Fruit fly (Drosophila melanogaster) whole organism, wandering third instar larva: ENCODE data around the gene CG17806.

ENCODE experiments used
- Abd-B ChIP-seq: fragments of >200 bp; optimal IDR thresholded peaks from 2 replicates; lab custom pipeline; 2017; ENCODE audit warnings: missing biosample characterization, missing genetic modification characterization
- CG9705 ChIP-seq: fragments of 200-800 bp; sonication (Bioruptor generic); optimal IDR thresholded peaks from 2 replicates; lab custom pipeline; 2018; ENCODE audit warnings: missing biosample characterization, mild to moderate bottlenecking, missing genetic modification characterization
- CrebA ChIP-seq: fragments of 200-800 bp; sonication (Bioruptor generic); optimal IDR thresholded peaks from 2 replicates; lab custom pipeline; 2016; ENCODE audit warnings: missing biosample characterization, mild to moderate bottlenecking, missing genetic modification characterization, borderline replicate concordance
- Dif ChIP-seq: fragments of 200-275, 200-300 bp; sonication (Bioruptor generic); optimal IDR thresholded peaks from 2 replicates; lab custom pipeline; 2018; ENCODE audit warnings: missing biosample characterization, missing genetic modification characterization; ENCODE audit not compliant: partially characterized antibody
- GATAd ChIP-seq: sonication (Bioruptor generic); optimal IDR thresholded peaks from 2 replicates; lab custom pipeline; 2016; ENCODE audit warnings: missing biosample characterization, missing genetic modification characterization
- HLH106 ChIP-seq: fragments of 200-800 bp; optimal IDR thresholded peaks from 3 replicates; lab custom pipeline; 2019; ENCODE audit warnings: missing biosample characterization, mild to moderate bottlenecking, missing genetic modification characterization, moderate library complexity
- Hnf4 ChIP-seq: fragments of 200-800 bp; sonication (Bioruptor generic); optimal IDR thresholded peaks from 2 replicates; lab custom pipeline; 2016; ENCODE audit warnings: missing biosample characterization, mild to moderate bottlenecking, missing genetic modification characterization
- Hr83 ChIP-seq: fragments of 200-300 bp; sonication (Bioruptor generic); optimal IDR thresholded peaks from 2 replicates; lab custom pipeline; 2016; ENCODE audit warnings: missing biosample characterization, mild to moderate bottlenecking, missing genetic modification characterization, moderate library complexity; ENCODE audit not compliant: poor library complexity, severe bottlenecking
- Jra ChIP-seq: sonication (Bioruptor generic); optimal IDR thresholded peaks from 2 replicates; lab custom pipeline; 2016; ENCODE audit warnings: missing biosample characterization, missing genetic modification characterization
- Rel ChIP-seq, 2 experiments: fragments of 200-800 bp; sonication (Bioruptor generic) in 1 of 2; optimal IDR thresholded peaks; 2 replicates in 1 of 2; 3 replicates in 1 of 2; lab custom pipeline; 2016 to 2019; ENCODE audit warnings: mild to moderate bottlenecking in 2 of 2, missing biosample characterization in 2 of 2, missing genetic modification characterization in 2 of 2, moderate library complexity in 1 of 2
- Sp1 ChIP-seq: fragments of 200-800 bp; sonication (Bioruptor generic); optimal IDR thresholded peaks from 3 replicates; lab custom pipeline; 2019; ENCODE audit warnings: missing biosample characterization, mild to moderate bottlenecking, missing genetic modification characterization, moderate library complexity
- Vsx2 ChIP-seq: fragments of 200-300, 225-300 bp; sonication (Bioruptor generic); optimal IDR thresholded peaks from 2 replicates; lab custom pipeline; 2018; ENCODE audit warnings: missing biosample characterization, missing genetic modification characterization; ENCODE audit not compliant: partially characterized antibody
- br ChIP-seq: fragments of 200-800 bp; sonication (Bioruptor generic); optimal IDR thresholded peaks from 2 replicates; lab custom pipeline; 2016; ENCODE audit warnings: missing biosample characterization, missing genetic modification characterization
- dl ChIP-seq, 2 experiments: fragments of 175-275, 200-275 bp in 1 of 2; fragments of 200-275 bp in 1 of 2; sonication (Bioruptor generic); optimal IDR thresholded peaks; lab custom pipeline; 2018; ENCODE audit warnings: mild to moderate bottlenecking in 2 of 2, missing biosample characterization in 2 of 2, missing genetic modification characterization in 2 of 2, moderate library complexity in 2 of 2; ENCODE audit not compliant: partially characterized antibody in 2 of 2, insufficient read depth in 1 of 2
- dmrt93B ChIP-seq: fragments of 200-800 bp; sonication (Bioruptor generic); optimal IDR thresholded peaks from 2 replicates; lab custom pipeline; 2018; ENCODE audit warnings: missing biosample characterization, mild to moderate bottlenecking, missing genetic modification characterization
- dsf ChIP-seq: sonication (Bioruptor generic); optimal IDR thresholded peaks from 2 replicates; lab custom pipeline; 2016; ENCODE audit warnings: missing biosample characterization, missing genetic modification characterization, borderline replicate concordance
- ey ChIP-seq: fragments of 200-800 bp; sonication (Bioruptor generic); optimal IDR thresholded peaks from 2 replicates; lab custom pipeline; 2016; ENCODE audit warnings: missing biosample characterization, missing genetic modification characterization
- foxo ChIP-seq, 2 experiments: fragments of 200-800 bp; sonication (Bioruptor generic); optimal IDR thresholded peaks; 2 replicates in 1 of 2; 3 replicates in 1 of 2; lab custom pipeline; 2016 to 2017; ENCODE audit warnings: missing biosample characterization in 2 of 2, missing genetic modification characterization in 2 of 2
- fru ChIP-seq: fragments of 200-800 bp; sonication (Bioruptor generic); optimal IDR thresholded peaks from 3 replicates; lab custom pipeline; 2016; ENCODE audit warnings: missing biosample characterization, mild to moderate bottlenecking, missing genetic modification characterization
- h ChIP-seq: fragments of 200-800 bp; sonication (Bioruptor generic); optimal IDR thresholded peaks from 3 replicates; lab custom pipeline; 2016; ENCODE audit warnings: missing biosample characterization, mild to moderate bottlenecking, missing genetic modification characterization
- jim ChIP-seq: fragments of 175-275, 200-325 bp; sonication (Bioruptor generic); optimal IDR thresholded peaks from 2 replicates; lab custom pipeline; 2016; ENCODE audit warnings: missing biosample characterization, mild to moderate bottlenecking, missing genetic modification characterization
- pan ChIP-seq: fragments of >200 bp; optimal IDR thresholded peaks from 2 replicates; lab custom pipeline; 2017
- psq ChIP-seq: fragments of 200-800 bp; sonication (Bioruptor generic); optimal IDR thresholded peaks from 3 replicates; lab custom pipeline; 2017; ENCODE audit warnings: missing biosample characterization, mild to moderate bottlenecking, missing genetic modification characterization, moderate library complexity
- rgr ChIP-seq: fragments of 200-800 bp; sonication (Bioruptor generic); optimal IDR thresholded peaks from 3 replicates; lab custom pipeline; 2016; ENCODE audit warnings: missing biosample characterization, mild to moderate bottlenecking, missing genetic modification characterization
- sage ChIP-seq: fragments of 200-800 bp; sonication (Bioruptor generic); optimal IDR thresholded peaks from 2 replicates; lab custom pipeline; 2016; ENCODE audit warnings: missing biosample characterization, mild to moderate bottlenecking, missing genetic modification characterization
- sv ChIP-seq: fragments of 200-800 bp; sonication (Bioruptor generic); optimal IDR thresholded peaks from 3 replicates; lab custom pipeline; 2016; ENCODE audit warnings: missing biosample characterization, missing genetic modification characterization
- tai ChIP-seq: sonication (Bioruptor generic); optimal IDR thresholded peaks from 2 replicates; lab custom pipeline; 2016; ENCODE audit warnings: missing biosample characterization, missing genetic modification characterization
- usp ChIP-seq: fragments of >200 bp; optimal IDR thresholded peaks from 2 replicates; lab custom pipeline; 2017; ENCODE audit warnings: missing biosample characterization, missing genetic modification characterization
- woc ChIP-seq: sonication (Bioruptor generic); optimal IDR thresholded peaks from 2 replicates; lab custom pipeline; 2016; ENCODE audit warnings: missing biosample characterization, mild to moderate bottlenecking, missing genetic modification characterization

Gene CG17806

DNA sequence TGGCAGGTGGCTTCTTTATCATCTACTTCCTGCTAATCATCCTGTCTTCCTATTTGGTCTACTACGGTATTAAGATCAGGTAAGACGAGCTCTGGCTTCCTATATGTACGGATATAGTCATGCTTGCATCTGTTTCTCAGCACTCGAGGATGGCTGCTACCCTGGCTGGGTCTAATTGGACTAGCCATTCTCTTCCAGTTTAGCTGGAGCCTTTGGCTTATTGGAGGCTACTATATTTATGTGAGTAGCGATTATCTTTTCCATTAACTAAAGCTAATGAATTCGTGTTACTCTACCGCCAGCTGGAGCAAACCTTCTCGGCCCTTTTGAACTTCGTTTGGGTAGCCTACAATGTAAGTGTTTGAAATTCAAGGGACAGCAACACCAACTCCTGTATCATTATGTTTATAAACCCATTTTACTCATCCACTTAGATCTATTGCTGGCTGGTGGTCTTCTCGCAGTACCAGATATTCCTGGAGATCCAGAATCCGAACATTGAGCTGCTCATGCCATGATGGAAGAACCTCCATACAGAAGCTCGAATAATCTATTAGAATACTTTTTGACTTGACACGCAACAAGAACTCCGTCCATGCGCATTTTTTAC, 7.4 kb downstream of the CG17806 start:
- TF ChIP-seq rgr (GFP tag; lab: Kevin White, UChicago) (no peak), psq (GFP tag; lab: Kevin White, UChicago) (no peak), pan (lab: Kevin White, UChicago) (no peak), Dif (GFP tag; lab: Kevin White, UChicago) (no peak), dsf (no peak), CrebA (GFP tag; lab: Kevin White, UChicago) (no peak), Sp1 (no peak), Hnf4 (no peak), foxo (GFP tag; optimal IDR thresholded peaks at IDR 0.05; lab: Kevin White, UChicago) (no peak), sage (GFP tag; lab: Kevin White, UChicago) (no peak), GATAd (GFP tag; lab: Kevin White, UChicago) (no peak), dmrt93B (GFP tag; lab: Kevin White, UChicago) (no peak), usp (GFP tag; lab: Kevin White, UChicago) (no peak), Rel (GFP tag; optimal IDR thresholded peaks at IDR 0.05; lab: Kevin White, UChicago) (no peak), Rel (tag; optimal IDR thresholded peaks at IDR 0.05; lab: Kevin White, UChicago) (no peak), woc (GFP tag; lab: Kevin White, UChicago) (no peak), jim (GFP tag; lab: Kevin White, UChicago) (no peak)
- TF ChIP-seq, all 38 proteins: peak for 0

- TF ChIP-seq Hr83 (GFP tag; lab: Kevin White, UChicago) (no peak), sv (GFP tag; lab: Kevin White, UChicago) (no peak)
Measured at dm6 chr3R:17795075-17795420, 8.0 kb downstream of the CG17806 start, which contains the start of gene pasi1. Gene pasi1 (plus strand): TSS chr3R:17795075.

DNA sequence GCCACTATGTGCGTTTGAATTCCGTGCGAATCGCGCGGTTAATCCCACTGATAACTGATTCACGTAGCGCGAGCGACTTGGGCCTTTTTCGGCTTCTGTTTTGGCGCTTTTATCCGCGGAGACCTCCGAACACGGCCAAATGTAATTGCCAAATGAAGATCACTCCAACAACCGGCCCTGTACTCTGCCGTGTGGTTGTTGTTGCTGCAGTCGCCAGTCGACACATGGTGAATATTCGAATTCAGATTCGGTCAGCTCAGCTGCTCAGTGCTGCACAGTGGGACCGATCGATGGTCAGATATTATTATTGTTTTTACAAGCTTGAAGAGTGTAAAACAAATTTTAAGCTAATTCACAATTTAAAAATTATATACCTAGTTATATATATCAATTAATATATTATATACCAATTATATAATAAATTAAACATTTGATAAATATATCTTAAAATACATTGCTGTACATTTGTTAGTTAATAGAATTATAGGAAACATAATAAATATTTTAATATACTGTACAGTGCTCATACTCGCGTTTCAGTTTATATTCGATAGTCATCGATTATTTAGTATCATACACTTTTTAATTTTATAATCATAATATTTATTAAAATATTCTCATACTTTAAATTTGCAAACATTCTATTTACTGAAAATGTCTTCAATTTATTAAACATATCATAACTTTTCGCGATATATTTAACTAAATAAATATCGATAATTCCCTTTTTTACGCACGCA, 8.6 kb downstream of the CG17806 start, which contains the start of gene CG43102:
CG43102 (minus strand) TSS at position 156 of the 740 bp plus-strand sequence.
- TF ChIP-seq Hr83 (GFP tag; lab: Kevin White, UChicago) (peak; percentile 75), sv (GFP tag; lab: Kevin White, UChicago) (peak; percentile 1), Sp1 (peak; percentile 70), Jra (GFP tag; lab: Kevin White, UChicago) (no peak), Vsx2 (GFP tag; lab: Kevin White, UChicago) (no peak), pan (lab: Kevin White, UChicago) (no peak), woc (GFP tag; lab: Kevin White, UChicago) (peak; percentile 32), h (GFP tag; lab: Kevin White, UChicago) (peak; percentile 59), rgr (GFP tag; lab: Kevin White, UChicago) (peak; percentile 65), HLH106 (tag; lab: Kevin White, UChicago) (peak; percentile 72), CrebA (GFP tag; lab: Kevin White, UChicago) (no peak), CG9705 (GFP tag; lab: Kevin White, UChicago) (peak; percentile 55), foxo (GFP tag; optimal IDR thresholded peaks at IDR 0.05; lab: Kevin White, UChicago) (peak in 1 of 2 experiments; percentile 76), sage (GFP tag; lab: Kevin White, UChicago) (peak; percentile 42), ey (GFP tag; lab: Kevin White, UChicago) (peak; percentile 34), Dif (GFP tag; lab: Kevin White, UChicago) (peak; percentile 61), dmrt93B (GFP tag; lab: Kevin White, UChicago) (peak; percentile 16), br (GFP tag; lab: Kevin White, UChicago) (peak; percentile 44), fru (GFP tag; lab: Kevin White, UChicago) (peak; percentile 34), Abd-B (GFP tag; lab: Kevin White, UChicago) (no peak), psq (GFP tag; lab: Kevin White, UChicago) (peak; percentile 52), tai (GFP tag; lab: Kevin White, UChicago) (no peak), dl (GFP tag; optimal IDR thresholded peaks at IDR 0.05; lab: Kevin White, UChicago; ENCODE audit: insufficient read depth in 1 of 2, partially characterized antibody in 2 of 2) (no peak), Hnf4 (peak; percentile 17), Rel (GFP tag; optimal IDR thresholded peaks at IDR 0.05; lab: Kevin White, UChicago) (no peak), Rel (tag; optimal IDR thresholded peaks at IDR 0.05; lab: Kevin White, UChicago) (peak; percentile 65)
- TF ChIP-seq, all 38 proteins: peak for 18
